Fruit fly (Drosophila melanogaster): ENCODE data around the gene Men-b.
A peak's percentile ranks its signal among the peaks of the same experiment; 100 is the strongest.

Men-b gene

dm6 chr3R:27148812-27149769, 2.4 kb upstream of the Men-b start (continued):
- peak; percentile 38 for TF ChIP-seq CG34376 (GFP tag; optimal IDR thresholded peaks at IDR 0.05)
- no peak for TF ChIP-seq pho (GFP tag; optimal IDR thresholded peaks at IDR 0.05)
- TF ChIP-seq kah (GFP tag; optimal IDR thresholded peaks at IDR 0.05), result no peak
- TF ChIP-seq gcm (GFP tag; optimal IDR thresholded peaks at IDR 0.05), result no peak
- TF ChIP-seq CG12236 (GFP tag; optimal IDR thresholded peaks at IDR 0.05), result no peak
- no peak for TF ChIP-seq onecut (GFP tag; IDR thresholded peaks at IDR 0.05)
- TF ChIP-seq D (optimal IDR thresholded peaks at IDR 0.05), result no peak
- peak; percentile 6 for TF ChIP-seq D (GFP tag; optimal IDR thresholded peaks at IDR 0.05)
- TF ChIP-seq hb (GFP tag; IDR thresholded peaks at IDR 0.05; ENCODE audit: partially characterized antibody), result no peak
- TF ChIP-seq MBD-R2 (GFP tag; IDR thresholded peaks at IDR 0.05), result no peak
- TF ChIP-seq inv (GFP tag; IDR thresholded peaks at IDR 0.05; ENCODE audit: partially characterized antibody), result no peak
- no peak for TF ChIP-seq jigr1 (GFP tag; IDR thresholded peaks at IDR 0.05)
- TF ChIP-seq dysf (GFP tag; IDR thresholded peaks at IDR 0.05), result no peak
- no peak for TF ChIP-seq Gug (GFP tag; IDR thresholded peaks at IDR 0.05)
- peak; percentile 38 for TF ChIP-seq Hey (tag; optimal IDR thresholded peaks at IDR 0.05)
- no peak for TF ChIP-seq CG2202 (tag; optimal IDR thresholded peaks at IDR 0.05)
- no peak for TF ChIP-seq fru (optimal IDR thresholded peaks at IDR 0.05)
- TF ChIP-seq B-H1 (GFP tag; IDR thresholded peaks at IDR 0.05), result no peak
- TF ChIP-seq Abd-B (GFP tag; optimal IDR thresholded peaks at IDR 0.05), result no peak
- no peak for TF ChIP-seq Kr (GFP tag; optimal IDR thresholded peaks at IDR 0.05)
- no peak for TF ChIP-seq CG2889 (GFP tag; IDR thresholded peaks at IDR 0.05)
- TF ChIP-seq az2 (GFP tag; optimal IDR thresholded peaks at IDR 0.05), result peak; percentile 12
- TF ChIP-seq NK7.1 (GFP tag; optimal IDR thresholded peaks at IDR 0.05), result no peak
- TF ChIP-seq Side (GFP tag; optimal IDR thresholded peaks at IDR 0.05), result no peak
- no peak for TF ChIP-seq Sry-β (GFP tag; optimal IDR thresholded peaks at IDR 0.05)
- no peak for TF ChIP-seq bbx (GFP tag; IDR thresholded peaks at IDR 0.05; ENCODE audit: partially characterized antibody)
- TF ChIP-seq CG2678 (tag; optimal IDR thresholded peaks at IDR 0.05), result peak; percentile 47
- TF ChIP-seq aop (GFP tag; IDR thresholded peaks at IDR 0.05), result no peak
- no peak for TF ChIP-seq MESR4 (GFP tag; optimal IDR thresholded peaks at IDR 0.05)
- no peak for TF ChIP-seq CG17912 (GFP tag; optimal IDR thresholded peaks at IDR 0.05)
- TF ChIP-seq cas (GFP tag; IDR thresholded peaks at IDR 0.05), result no peak
- no peak for TF ChIP-seq pita (GFP tag; optimal IDR thresholded peaks at IDR 0.05)
- no peak for TF ChIP-seq jumu (GFP tag; optimal IDR thresholded peaks at IDR 0.05)
- no peak for TF ChIP-seq disco-r (GFP tag; optimal IDR thresholded peaks at IDR 0.05)
- no peak for TF ChIP-seq PHDP (tag; optimal IDR thresholded peaks at IDR 0.05)
- no peak for TF ChIP-seq slou (GFP tag; optimal IDR thresholded peaks at IDR 0.05)
- no peak for TF ChIP-seq tin (GFP tag; optimal IDR thresholded peaks at IDR 0.05)
- TF ChIP-seq CG7928 (GFP tag; optimal IDR thresholded peaks at IDR 0.05), result no peak
- TF ChIP-seq CG11560 (tag; IDR thresholded peaks at IDR 0.05), result no peak
- no peak for TF ChIP-seq CG3281 (GFP tag; optimal IDR thresholded peaks at IDR 0.05)
- no peak for TF ChIP-seq phol (tag; optimal IDR thresholded peaks at IDR 0.05)
- peak in 1 of 2 experiments; percentile 79 for TF ChIP-seq Hr78 (GFP tag; optimal IDR thresholded peaks at IDR 0.05)
- no peak for TF ChIP-seq Six4 (GFP tag; optimal IDR thresholded peaks at IDR 0.05)
- TF ChIP-seq ab (GFP tag; optimal IDR thresholded peaks at IDR 0.05), result no peak
- no peak for TF ChIP-seq CG4282 (GFP tag; optimal IDR thresholded peaks at IDR 0.05)
- TF ChIP-seq CG14965 (GFP tag; optimal IDR thresholded peaks at IDR 0.05; ENCODE audit: borderline replicate concordance), result no peak
- no peak for TF ChIP-seq Bgb (GFP tag; IDR thresholded peaks at IDR 0.05; ENCODE audit: partially characterized antibody)
- TF ChIP-seq ham (GFP tag; IDR thresholded peaks at IDR 0.05), result no peak
- TF ChIP-seq schlank (tag; optimal IDR thresholded peaks at IDR 0.05), result no peak
- no peak for TF ChIP-seq CG7963 (GFP tag; IDR thresholded peaks at IDR 0.05; ENCODE audit: partially characterized antibody)

Data from whole organism, embryonic.